Worm (Caenorhabditis elegans): ENCODE measurements around the gene T05C12.8.

Gene T05C12.8

ce11 chrII:8181437-8181836 lies 8.9 kb downstream of the T05C12.8 start, which contains the start of gene dylt-3:
TSS of gene dylt-3 (plus strand) at chrII:8181737.
- TF ChIP-seq sem-4 (tag; optimal IDR thresholded peaks at IDR 0.05) (no peak), aly-2 (tag; optimal IDR thresholded peaks at IDR 0.05) (no peak), ZK546.5 (tag; optimal IDR thresholded peaks at IDR 0.05) (no peak), sma-3 (GFP tag; optimal IDR thresholded peaks at IDR 0.05) (no peak), nhr-6 (tag; optimal IDR thresholded peaks at IDR 0.05) (no peak), Y55F3AM.14 (GFP tag; optimal IDR thresholded peaks at IDR 0.05) (no peak), ztf-4 (tag; optimal IDR thresholded peaks at IDR 0.05) (no peak), nhr-21 (tag; optimal IDR thresholded peaks at IDR 0.05) (no peak), fos-1 (tag; optimal IDR thresholded peaks at IDR 0.05) (no peak), nhr-77 (tag; optimal IDR thresholded peaks at IDR 0.05) (no peak)

- TF ChIP-seq ceh-16 (tag; optimal IDR thresholded peaks at IDR 0.05) (no peak), nhr-129 (tag; optimal IDR thresholded peaks at IDR 0.05) (no peak), unc-55 (GFP tag; optimal IDR thresholded peaks at IDR 0.05) (no peak)
Measured at ce11 chrII:8180281-8180680, 10.1 kb downstream of the T05C12.8 start, which contains the start of gene T05C12.4. TSS of gene T05C12.4 (minus strand) at chrII:8180381.

ce11 chrII:8178614-8179013 lies 11.7 kb downstream of the T05C12.8 start:
- no peak for TF ChIP-seq nhr-10 (tag; optimal IDR thresholded peaks at IDR 0.05)
- no peak for TF ChIP-seq ztf-11 (tag; optimal IDR thresholded peaks at IDR 0.05)
- no peak for TF ChIP-seq unc-62 (GFP tag; optimal IDR thresholded peaks at IDR 0.05)
- TF ChIP-seq elt-1 (tag; optimal IDR thresholded peaks at IDR 0.05) = no peak
- no peak for TF ChIP-seq blmp-1 (tag; optimal IDR thresholded peaks at IDR 0.05; ENCODE audit: insufficient read depth)
- TF ChIP-seq lin-13 (GFP tag; optimal IDR thresholded peaks at IDR 0.05) = no peak
- no peak for TF ChIP-seq ceh-82 (tag; optimal IDR thresholded peaks at IDR 0.05)
- no peak for TF ChIP-seq elt-3 (tag; optimal IDR thresholded peaks at IDR 0.05)
- TF ChIP-seq sem-4 (tag; optimal IDR thresholded peaks at IDR 0.05) = no peak
- TF ChIP-seq ztf-4 (tag; optimal IDR thresholded peaks at IDR 0.05) = no peak
- TF ChIP-seq C34F6.9 (tag; optimal IDR thresholded peaks at IDR 0.05) = no peak
- TF ChIP-seq fos-1 (tag; optimal IDR thresholded peaks at IDR 0.05) = no peak
- no peak for TF ChIP-seq lin-39 (tag; optimal IDR thresholded peaks at IDR 0.05)
- no peak for TF ChIP-seq skn-1 (tag; optimal IDR thresholded peaks at IDR 0.05)
- TF ChIP-seq nhr-6 (tag; optimal IDR thresholded peaks at IDR 0.05) = no peak
- no peak for TF ChIP-seq nhr-11 (tag; optimal IDR thresholded peaks at IDR 0.05)

- no peak for TF ChIP-seq nhr-129 (tag; optimal IDR thresholded peaks at IDR 0.05)
- no peak for TF ChIP-seq blmp-1 (tag; optimal IDR thresholded peaks at IDR 0.05; ENCODE audit: insufficient read depth)
- TF ChIP-seq peb-1 (tag; optimal IDR thresholded peaks at IDR 0.05) = no peak
- TF ChIP-seq nhr-77 (tag; optimal IDR thresholded peaks at IDR 0.05) = no peak
- no peak for TF ChIP-seq nhr-25 (tag; optimal IDR thresholded peaks at IDR 0.05)
- no peak for TF ChIP-seq unc-55 (GFP tag; optimal IDR thresholded peaks at IDR 0.05)
- no peak for TF ChIP-seq elt-3 (tag; optimal IDR thresholded peaks at IDR 0.05)
- no peak for TF ChIP-seq lsy-2 (tag; optimal IDR thresholded peaks at IDR 0.05)
- TF ChIP-seq snpc-4 (tag; optimal IDR thresholded peaks at IDR 0.05) = no peak
- TF ChIP-seq lin-11 (tag; optimal IDR thresholded peaks at IDR 0.05) = no peak
- no peak for TF ChIP-seq nhr-12 (tag; optimal IDR thresholded peaks at IDR 0.05)
- TF ChIP-seq alr-1 (tag; optimal IDR thresholded peaks at IDR 0.05) = no peak
- TF ChIP-seq unc-39 (tag; optimal IDR thresholded peaks at IDR 0.05) = no peak
- no peak for TF ChIP-seq nhr-21 (tag; optimal IDR thresholded peaks at IDR 0.05)
- no peak for TF ChIP-seq sma-3 (GFP tag; optimal IDR thresholded peaks at IDR 0.05)
- no peak for TF ChIP-seq zag-1 (tag; optimal IDR thresholded peaks at IDR 0.05)
- no peak for TF ChIP-seq skn-1 (tag; optimal IDR thresholded peaks at IDR 0.05)
- no peak for TF ChIP-seq elt-1 (tag; optimal IDR thresholded peaks at IDR 0.05)
- no peak for TF ChIP-seq crh-2 (tag; optimal IDR thresholded peaks at IDR 0.05)
- TF ChIP-seq lin-13 (GFP tag; optimal IDR thresholded peaks at IDR 0.05) = no peak
Measured at ce11 chrII:8177095-8177494, 13.3 kb downstream of the T05C12.8 start, which contains the start of gene acr-14. TSS of gene acr-14 (minus strand) at chrII:8177195.

ce11 chrII:8174148-8174547 lies 16.2 kb downstream of the T05C12.8 start:
- TF ChIP-seq sma-9 (GFP tag; optimal IDR thresholded peaks at IDR 0.05) = no peak
- no peak for TF ChIP-seq sma-9 (tag; optimal IDR thresholded peaks at IDR 0.05)
- TF ChIP-seq mdl-1 (tag; optimal IDR thresholded peaks at IDR 0.05) = no peak
- no peak for TF ChIP-seq ZK546.5 (tag; optimal IDR thresholded peaks at IDR 0.05)
- no peak for TF ChIP-seq lin-11 (tag; optimal IDR thresholded peaks at IDR 0.05)
- no peak for TF ChIP-seq nhr-12 (tag; optimal IDR thresholded peaks at IDR 0.05)
- TF ChIP-seq peb-1 (tag; optimal IDR thresholded peaks at IDR 0.05) = no peak
- no peak for TF ChIP-seq nhr-6 (tag; optimal IDR thresholded peaks at IDR 0.05)
- TF ChIP-seq egl-27 (tag; optimal IDR thresholded peaks at IDR 0.05) = no peak
- TF ChIP-seq ztf-4 (tag; optimal IDR thresholded peaks at IDR 0.05) = no peak
- no peak for TF ChIP-seq elt-1 (tag; optimal IDR thresholded peaks at IDR 0.05)
- TF ChIP-seq nhr-237 (tag; optimal IDR thresholded peaks at IDR 0.05) = no peak
- no peak for TF ChIP-seq nhr-77 (tag; optimal IDR thresholded peaks at IDR 0.05)
- TF ChIP-seq zag-1 (tag; optimal IDR thresholded peaks at IDR 0.05) = no peak
- TF ChIP-seq nhr-129 (tag; optimal IDR thresholded peaks at IDR 0.05) = no peak
